Worm (Caenorhabditis elegans): Measurements from ENCODE around the gene F20D6.8.

DNA sequence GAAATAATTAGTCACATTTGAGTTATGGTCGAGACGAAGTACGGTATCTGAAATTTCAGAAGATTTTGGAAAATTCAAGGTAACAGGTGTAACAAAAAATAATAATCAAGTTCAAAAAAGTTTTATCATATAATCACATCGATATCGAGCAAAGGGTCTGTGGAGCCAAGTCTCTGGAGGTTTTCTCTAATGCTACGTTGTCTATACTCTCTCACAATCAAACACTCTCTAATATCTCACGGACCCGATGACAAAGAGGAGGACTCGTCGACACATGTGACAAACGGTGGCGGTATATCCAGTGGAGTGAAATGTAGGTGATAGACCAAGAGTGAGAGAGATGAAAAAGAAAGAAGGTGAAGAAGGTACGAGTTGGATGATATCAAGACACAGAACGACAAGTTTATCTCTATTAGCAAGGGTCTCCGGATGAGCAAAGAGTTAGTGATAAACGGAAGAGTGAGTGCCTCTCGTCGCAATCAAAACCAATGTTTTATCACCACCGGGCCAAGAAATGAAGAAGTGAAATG lies 27.9 kb upstream of the F20D6.8 start, which contains the start of gene F20D6.10:
- TF ChIP-seq ztf-29 (GFP tag; IDR thresholded peaks at IDR 0.05) = no peak
- TF ChIP-seq T22C8.4 (GFP tag; IDR thresholded peaks at IDR 0.05) = no peak
- TF ChIP-seq med-1 (GFP tag; optimal IDR thresholded peaks at IDR 0.05; ENCODE audit: insufficient read depth) = no peak
- no peak for TF ChIP-seq ref-1 (GFP tag; conservative IDR thresholded peaks at IDR 0.05)
- TF ChIP-seq flt-1 (GFP tag; IDR thresholded peaks at IDR 0.05) = no peak
- TF ChIP-seq tab-1 (GFP tag; IDR thresholded peaks at IDR 0.05) = no peak
- no peak for TF ChIP-seq klf-2 (GFP tag; conservative IDR thresholded peaks at IDR 0.05)
- no peak for TF ChIP-seq cog-1 (tag; optimal IDR thresholded peaks at IDR 0.05)
